Worm (Caenorhabditis elegans) whole organism, early embryonic: Measurements from ENCODE around the gene lam-2.

ENCODE experiments used
- F13C5.2 ChIP-seq: sonication (generic microtip); optimal IDR thresholded peaks from 2 replicates; lab custom pipeline; 2017; ENCODE audit warnings: mild to moderate bottlenecking, missing genetic modification characterization, inconsistent platforms, missing compliant biosample characterization
- pes-1 ChIP-seq: fragments of 200-800 bp; sonication (Bioruptor generic); IDR thresholded peaks from 2 replicates; pipeline ENCODE4 v1.3.6; 2022; ENCODE audit warnings: missing genetic modification reagents, missing genetic modification characterization, missing compliant biosample characterization

DNA sequence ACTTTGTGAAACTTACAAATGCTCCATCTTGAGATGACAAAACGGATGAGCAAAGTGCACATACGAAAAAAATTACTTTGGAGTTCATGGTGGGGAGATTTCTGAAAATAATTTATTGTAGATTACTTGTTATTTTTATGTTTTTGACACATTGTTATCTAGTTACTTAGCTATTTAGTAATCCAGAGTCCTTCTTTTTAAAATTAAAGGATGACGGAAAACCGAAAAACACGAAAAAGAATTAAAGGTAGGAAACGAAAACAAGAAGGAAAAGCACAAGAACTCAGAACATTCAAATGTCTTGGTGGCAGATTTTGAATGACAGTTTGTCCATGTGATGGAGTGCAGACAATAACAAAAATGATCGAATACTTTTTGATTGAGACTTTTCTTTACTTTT, 34.1 kb downstream of the lam-2 start, which contains the start of gene hen-1:
- TF ChIP-seq pes-1 (GFP tag; lab: Robert Waterston, UW) (no peak), F13C5.2 (no peak)
